Fruit fly (Drosophila melanogaster) whole organism, embryonic: ENCODE data around the gene CG5853.

ENCODE experiments used
- Asciz ChIP-seq: fragments of 200-800 bp; sonication (Bioruptor generic); optimal IDR thresholded peaks from 2 replicates; lab custom pipeline; 2017; ENCODE audit warnings: missing biosample characterization, mild to moderate bottlenecking, missing genetic modification characterization, missing genetic modification reagents
- C15 ChIP-seq: fragments of 200-800 bp; sonication (Bioruptor generic); IDR thresholded peaks from 3 replicates; pipeline ENCODE4 v1.3.6; 2022; ENCODE audit warnings: missing biosample characterization, missing genetic modification characterization
- CG10147 ChIP-seq: fragments of 200-800 bp; sonication (Bioruptor generic); optimal IDR thresholded peaks from 2 replicates; lab custom pipeline; 2019; ENCODE audit warnings: missing biosample characterization, mild to moderate bottlenecking, missing genetic modification characterization, moderate library complexity
- CG11504 ChIP-seq: fragments of 200-800 bp; sonication (Bioruptor generic); optimal IDR thresholded peaks from 3 replicates; lab custom pipeline; 2019; ENCODE audit warnings: missing biosample characterization, mild to moderate bottlenecking, missing genetic modification characterization, moderate library complexity
- CG12104 ChIP-seq: fragments of 200-800 bp; sonication (Bioruptor generic); optimal IDR thresholded peaks from 3 replicates; lab custom pipeline; 2016; ENCODE audit warnings: missing biosample characterization, missing genetic modification characterization
- CG12299 ChIP-seq: fragments of 200-800 bp; sonication (Bioruptor generic); optimal IDR thresholded peaks from 2 replicates; lab custom pipeline; 2018; ENCODE audit warnings: missing biosample characterization, mild to moderate bottlenecking, missing genetic modification characterization
- CG12391 ChIP-seq: fragments of 200-800 bp; sonication (Bioruptor generic); optimal IDR thresholded peaks from 3 replicates; lab custom pipeline; 2018; ENCODE audit warnings: missing biosample characterization, mild to moderate bottlenecking, missing genetic modification characterization, moderate library complexity
- CG13424 ChIP-seq: fragments of 200-800 bp; sonication (Bioruptor generic); optimal IDR thresholded peaks from 2 replicates; lab custom pipeline; 2019; ENCODE audit warnings: missing biosample characterization, mild to moderate bottlenecking, missing genetic modification characterization, moderate library complexity
- CG14667 ChIP-seq: fragments of 200-800 bp; sonication (Bioruptor generic); IDR thresholded peaks from 2 replicates; pipeline ENCODE4 v1.3.6; 2022; ENCODE audit warnings: missing biosample characterization, missing genetic modification characterization
- CG14965 ChIP-seq: fragments of 200-800 bp; sonication (Bioruptor generic); optimal IDR thresholded peaks from 2 replicates; lab custom pipeline; 2016; ENCODE audit warnings: missing biosample characterization, missing genetic modification characterization, borderline replicate concordance
- CG17385 ChIP-seq: fragments of 200-800 bp; sonication (Bioruptor generic); optimal IDR thresholded peaks from 3 replicates; lab custom pipeline; 2018; ENCODE audit warnings: missing biosample characterization, mild to moderate bottlenecking, missing genetic modification characterization
- CG17612 ChIP-seq: fragments of 200-800 bp; sonication (Bioruptor generic); IDR thresholded peaks from 2 replicates; pipeline ENCODE4 v1.3.6; 2022; ENCODE audit warnings: missing biosample characterization, missing genetic modification characterization
- CG17802 ChIP-seq: fragments of 200-800 bp; sonication (Bioruptor generic); optimal IDR thresholded peaks from 2 replicates; lab custom pipeline; 2018; ENCODE audit warnings: missing biosample characterization, mild to moderate bottlenecking, missing genetic modification characterization, moderate library complexity
- CG6854 ChIP-seq: fragments of 200-800 bp; sonication (Bioruptor generic); optimal IDR thresholded peaks from 3 replicates; lab custom pipeline; 2017; ENCODE audit warnings: missing biosample characterization, mild to moderate bottlenecking, missing genetic modification characterization
- CG8388 ChIP-seq: fragments of 200-800 bp; sonication (Bioruptor generic); optimal IDR thresholded peaks from 2 replicates; lab custom pipeline; 2019; ENCODE audit warnings: missing biosample characterization, mild to moderate bottlenecking, missing genetic modification characterization, moderate library complexity
- CG9215 ChIP-seq: fragments of 200-800 bp; sonication (Bioruptor generic); IDR thresholded peaks from 2 replicates; pipeline ENCODE4 v1.3.6; 2022; ENCODE audit warnings: missing biosample characterization, missing genetic modification characterization
- Camta ChIP-seq: fragments of 200-800 bp; sonication (Bioruptor generic); optimal IDR thresholded peaks from 2 replicates; lab custom pipeline; 2016; ENCODE audit warnings: missing biosample characterization, missing genetic modification characterization
- Deaf1 ChIP-seq: fragments of 200-800 bp; optimal IDR thresholded peaks from 3 replicates; lab custom pipeline; 2019; ENCODE audit warnings: missing biosample characterization, mild to moderate bottlenecking, missing genetic modification characterization, moderate library complexity
- Dip2 ChIP-seq: fragments of 200-800 bp; sonication (Bioruptor generic); IDR thresholded peaks from 2 replicates; pipeline ENCODE4 v1.3.6; 2022; ENCODE audit warnings: missing biosample characterization, missing genetic modification characterization
- HLHmδ ChIP-seq: fragments of 200-800 bp; sonication (Bioruptor generic); optimal IDR thresholded peaks from 2 replicates; lab custom pipeline; 2018; ENCODE audit warnings: missing biosample characterization, mild to moderate bottlenecking, missing genetic modification characterization, moderate library complexity
- HmgD ChIP-seq: fragments of 200-800 bp; sonication (Bioruptor generic); optimal IDR thresholded peaks from 3 replicates; lab custom pipeline; 2016; ENCODE audit warnings: missing biosample characterization, missing genetic modification characterization
- Hr39 ChIP-seq: fragments of >200 bp; optimal IDR thresholded peaks from 2 replicates; lab custom pipeline; 2017
- MTF-1 ChIP-seq: fragments of 200-800 bp; sonication (Bioruptor generic); optimal IDR thresholded peaks from 2 replicates; lab custom pipeline; 2018; ENCODE audit warnings: missing biosample characterization, mild to moderate bottlenecking, missing genetic modification characterization, borderline replicate concordance
- Max ChIP-seq: fragments of 200-800 bp; sonication (Bioruptor generic); optimal IDR thresholded peaks from 2 replicates; lab custom pipeline; 2016; ENCODE audit warnings: missing biosample characterization, mild to moderate bottlenecking, missing genetic modification characterization
- Mrtf ChIP-seq: fragments of 200-800 bp; sonication (Bioruptor generic); IDR thresholded peaks from 3 replicates; pipeline ENCODE4 v1.3.6; 2022; ENCODE audit warnings: missing biosample characterization, missing genetic modification characterization
- NC2α ChIP-seq: fragments of 200-800 bp; sonication (Bioruptor generic); optimal IDR thresholded peaks from 2 replicates; lab custom pipeline; 2016; ENCODE audit warnings: missing biosample characterization, missing genetic modification characterization
- PHDP ChIP-seq: fragments of 200-800 bp; sonication (Bioruptor generic); optimal IDR thresholded peaks from 3 replicates; lab custom pipeline; 2018; ENCODE audit warnings: missing biosample characterization, mild to moderate bottlenecking, missing genetic modification characterization, moderate library complexity
- Pdp1 ChIP-seq, 2 experiments: fragments of 200-800 bp; sonication (Bioruptor generic); optimal IDR thresholded peaks; 3 replicates each; lab custom pipeline; 2016; ENCODE audit warnings: missing biosample characterization in 2 of 2, missing genetic modification characterization in 2 of 2, mild to moderate bottlenecking in 1 of 2, moderate library complexity in 1 of 2
- Poxn ChIP-seq: fragments of 200-800 bp; sonication (Bioruptor generic); IDR thresholded peaks from 2 replicates; pipeline ENCODE4 v1.3.6; 2022; ENCODE audit warnings: missing biosample characterization, missing genetic modification characterization
- Ssrp ChIP-seq: fragments of 200-800 bp; sonication (Bioruptor generic); optimal IDR thresholded peaks from 2 replicates; lab custom pipeline; 2018; ENCODE audit warnings: missing biosample characterization, mild to moderate bottlenecking, missing genetic modification characterization, moderate library complexity
- br ChIP-seq: fragments of >200 bp; optimal IDR thresholded peaks from 2 replicates; lab custom pipeline; 2017
- corto ChIP-seq: fragments of 200-800 bp; sonication (Bioruptor generic); optimal IDR thresholded peaks from 2 replicates; lab custom pipeline; 2016; ENCODE audit warnings: missing biosample characterization, mild to moderate bottlenecking, missing genetic modification characterization, moderate library complexity
- croc ChIP-seq: fragments of 200-800 bp; sonication (Bioruptor generic); conservative IDR thresholded peaks from 3 replicates; pipeline ENCODE4 v1.3.6; 2022; ENCODE audit warnings: missing biosample characterization, missing genetic modification characterization
- danr ChIP-seq: fragments of 200-800 bp; sonication (Bioruptor generic); IDR thresholded peaks from 2 replicates; pipeline ENCODE4 v1.3.6; 2022; ENCODE audit warnings: missing biosample characterization, missing genetic modification characterization
- ewg ChIP-seq: fragments of 200-800 bp; sonication (Bioruptor generic); optimal IDR thresholded peaks from 3 replicates; lab custom pipeline; 2017; ENCODE audit warnings: mild to moderate bottlenecking, missing biosample characterization, missing genetic modification reagents, missing genetic modification characterization
- fd102C ChIP-seq: fragments of 200-800 bp; sonication (Bioruptor generic); optimal IDR thresholded peaks from 2 replicates; lab custom pipeline; 2018; ENCODE audit warnings: missing biosample characterization, mild to moderate bottlenecking, missing genetic modification characterization, moderate library complexity
- fd96Cb ChIP-seq: fragments of 200-800 bp; sonication (Bioruptor generic); optimal IDR thresholded peaks from 2 replicates; lab custom pipeline; 2018; ENCODE audit warnings: missing biosample characterization, mild to moderate bottlenecking, missing genetic modification characterization, moderate library complexity
- grn ChIP-seq: fragments of 200-800 bp; sonication (Bioruptor generic); optimal IDR thresholded peaks from 3 replicates; lab custom pipeline; 2017; ENCODE audit warnings: missing biosample characterization, missing genetic modification characterization
- gro ChIP-seq: fragments of 200-800 bp; sonication (Bioruptor generic); optimal IDR thresholded peaks from 2 replicates; lab custom pipeline; 2016; ENCODE audit warnings: missing biosample characterization, missing genetic modification characterization
- hkb ChIP-seq, 2 experiments: fragments of 200-800 bp in 1 of 2; fragments of >200 bp in 1 of 2; sonication (Bioruptor generic) in 1 of 2; IDR thresholded peaks in 1 of 2; optimal IDR thresholded peaks in 1 of 2; 2 replicates each; pipeline versions ENCODE4 v1.3.6 to Lab custom; 2017 to 2022; ENCODE audit warnings: missing biosample characterization in 1 of 2, missing genetic modification characterization in 1 of 2
- mld ChIP-seq: fragments of 200-800 bp; sonication (Bioruptor generic); IDR thresholded peaks from 3 replicates; pipeline ENCODE4 v1.3.6; 2022; ENCODE audit warnings: missing biosample characterization, missing genetic modification characterization; ENCODE audit not compliant: partially characterized antibody
- oc ChIP-seq: fragments of 200-800 bp; sonication (Bioruptor generic); optimal IDR thresholded peaks from 2 replicates; lab custom pipeline; 2018; ENCODE audit warnings: missing biosample characterization, mild to moderate bottlenecking, missing genetic modification characterization, moderate library complexity
- org-1 ChIP-seq: fragments of 200-800 bp; sonication (Bioruptor generic); optimal IDR thresholded peaks from 2 replicates; lab custom pipeline; 2017; ENCODE audit warnings: missing biosample characterization, missing genetic modification characterization
- repo ChIP-seq: fragments of 200-800 bp; sonication (Bioruptor generic); optimal IDR thresholded peaks from 2 replicates; lab custom pipeline; 2016; ENCODE audit warnings: missing biosample characterization, missing genetic modification characterization
- sc ChIP-seq, 3 experiments: fragments of >200 bp in 2 of 3; fragments of 200-800 bp in 1 of 3; sonication (Bioruptor generic) in 1 of 3; optimal IDR thresholded peaks; 2 replicates in 2 of 3; 3 replicates in 1 of 3; lab custom pipeline; 2017; ENCODE audit warnings: mild to moderate bottlenecking in 1 of 3, missing biosample characterization in 1 of 3, missing genetic modification characterization in 1 of 3, missing genetic modification reagents in 1 of 3
- sna ChIP-seq: fragments of 200-800 bp; sonication (Bioruptor generic); IDR thresholded peaks from 2 replicates; pipeline ENCODE4 v1.3.6; 2022; ENCODE audit warnings: missing biosample characterization, missing genetic modification characterization; ENCODE audit not compliant: partially characterized antibody
- unpg ChIP-seq: fragments of 200-800 bp; sonication (Bioruptor generic); optimal IDR thresholded peaks from 3 replicates; lab custom pipeline; 2018; ENCODE audit warnings: missing biosample characterization, mild to moderate bottlenecking, missing genetic modification characterization, moderate library complexity
- usp ChIP-seq: fragments of >200 bp; optimal IDR thresholded peaks from 2 replicates; lab custom pipeline; 2017; ENCODE audit warnings: missing biosample characterization, missing genetic modification characterization
- zfh1 ChIP-seq: fragments of 200-800 bp; sonication (Bioruptor generic); IDR thresholded peaks from 3 replicates; pipeline ENCODE4 v1.3.6; 2022; ENCODE audit warnings: missing biosample characterization, missing genetic modification characterization

Gene CG5853

DNA sequence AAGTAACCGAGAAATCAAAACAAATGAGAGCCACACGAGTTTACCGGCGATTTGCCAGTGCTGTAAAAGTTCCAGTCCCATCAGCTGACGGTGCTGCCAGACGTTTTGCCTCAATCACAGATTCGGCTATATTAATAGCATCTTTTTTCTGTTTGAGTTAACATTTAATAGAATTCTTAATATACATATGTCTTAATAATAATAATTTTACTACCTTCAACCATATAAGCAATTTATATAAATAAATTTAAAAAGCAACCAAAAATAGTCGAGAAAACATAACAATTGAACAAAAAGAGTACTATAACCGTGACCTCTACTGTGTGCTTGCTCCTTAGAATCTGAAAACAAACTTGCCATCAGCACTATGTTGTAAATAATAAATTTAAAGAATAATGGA lies 6.7 kb upstream of the CG5853 start, which contains the start of the genes CG13126 and CG4709 (continued):
- TF ChIP-seq danr (GFP tag; lab: Robert Waterston, UW) (peak; percentile 70), CG8388 (GFP tag; lab: Kevin White, UChicago) (peak; percentile 90), Pdp1 (GFP tag; optimal IDR thresholded peaks at IDR 0.05; lab: Kevin White, UChicago) (peak; percentile 25 to 71), Asciz (peak; percentile 90), CG17802 (tag; lab: Kevin White, UChicago) (peak; percentile 73), gro (GFP tag; lab: Kevin White, UChicago) (peak; percentile 0), sc (optimal IDR thresholded peaks at IDR 0.05; lab: Kevin White, UChicago) (no peak), sc (GFP tag; optimal IDR thresholded peaks at IDR 0.05; lab: Kevin White, UChicago) (peak; percentile 82), CG12391 (peak; percentile 96), hkb (optimal IDR thresholded peaks at IDR 0.05; lab: Kevin White, UChicago) (no peak), hkb (GFP tag; IDR thresholded peaks at IDR 0.05; lab: Robert Waterston, UW) (peak; percentile 91), NC2α (no peak), Max (GFP tag; lab: Kevin White, UChicago) (peak; percentile 92), org-1 (GFP tag; lab: Kevin White, UChicago) (peak; percentile 86), MTF-1 (GFP tag; lab: Kevin White, UChicago) (peak; percentile 67), Poxn (GFP tag; lab: Robert Waterston, UW) (no peak; the same call in 1 of the 2 replicates), Ssrp (peak; percentile 93), CG13424 (tag; lab: Kevin White, UChicago) (peak; percentile 92), mld (GFP tag; lab: Robert Waterston, UW) (no peak), fd102C (GFP tag; lab: Kevin White, UChicago) (peak; percentile 59), grn (GFP tag; lab: Kevin White, UChicago) (peak; percentile 37), CG14667 (GFP tag; lab: Robert Waterston, UW) (peak; percentile 84), repo (GFP tag; lab: Kevin White, UChicago) (no peak), C15 (0 out of 3 replicates have a peak, but pooled peaks have one; percentile 20), CG9215 (peak; percentile 85), CG12299 (tag; lab: Kevin White, UChicago) (peak; percentile 82), PHDP (tag; lab: Kevin White, UChicago) (peak; percentile 93), HmgD (GFP tag; lab: Kevin White, UChicago) (no peak), croc (GFP tag; lab: Robert Waterston, UW) (peak; percentile 87), Hr39 (lab: Kevin White, UChicago) (no peak), HLHmδ (GFP tag; lab: Kevin White, UChicago) (no peak), Camta (GFP tag; lab: Kevin White, UChicago) (peak; percentile 41), Dip2 (GFP tag; lab: Robert Waterston, UW) (no peak), ewg (GFP tag; lab: Kevin White, UChicago) (peak; percentile 74), br (lab: Kevin White, UChicago) (no peak), usp (GFP tag; lab: Kevin White, UChicago) (no peak), CG17612 (GFP tag; lab: Robert Waterston, UW) (0 out of 2 replicates have a peak, but pooled peaks have one; percentile 30), CG17385 (peak; percentile 84), Deaf1 (tag; lab: Kevin White, UChicago) (peak; percentile 73), unpg (GFP tag; lab: Kevin White, UChicago) (peak; percentile 93), CG14965 (no peak), CG10147 (GFP tag; lab: Kevin White, UChicago) (peak; percentile 88), CG12104 (GFP tag; lab: Kevin White, UChicago) (peak; percentile 91), CG11504 (tag; lab: Kevin White, UChicago) (peak; percentile 91), fd96Cb (tag; lab: Kevin White, UChicago) (peak; percentile 91), oc (tag; lab: Kevin White, UChicago) (peak; percentile 81), CG6854 (peak; percentile 87), corto (GFP tag; lab: Kevin White, UChicago) (peak; percentile 82), Mrtf (GFP tag; lab: Robert Waterston, UW) (peak; percentile 83), zfh1 (GFP tag; lab: Robert Waterston, UW) (peak; percentile 90), sna (GFP tag; lab: Robert Waterston, UW) (no peak)
